Worm (Caenorhabditis elegans) whole organism, L1 larva: ENCODE data around the gene clec-140.

ENCODE experiments used
- C04F5.9 ChIP-seq: sonication (generic microtip); optimal IDR thresholded peaks from 2 replicates; lab custom pipeline; 2016; ENCODE audit warnings: missing genetic modification characterization, missing compliant biosample characterization
- C34B4.2 ChIP-seq: sonication (generic microtip); optimal IDR thresholded peaks from 2 replicates; lab custom pipeline; 2017; ENCODE audit warnings: mild to moderate bottlenecking, missing genetic modification characterization, missing compliant biosample characterization
- aha-1 ChIP-seq: fragments of 150-350 bp; optimal IDR thresholded peaks from 2 replicates; lab custom pipeline; 2014; ENCODE audit warnings: missing biosample characterization, missing genetic modification characterization
- alr-1 ChIP-seq: fragments of 200-800 bp; sonication (Bioruptor generic); optimal IDR thresholded peaks from 2 replicates; lab custom pipeline; 2018; ENCODE audit warnings: borderline replicate concordance, mild to moderate bottlenecking, missing genetic modification characterization, missing compliant biosample characterization
- aly-2 ChIP-seq: fragments of 150-350 bp; optimal IDR thresholded peaks from 2 replicates; lab custom pipeline; 2014; ENCODE audit warnings: missing biosample characterization, missing genetic modification characterization
- ama-1 ChIP-seq: fragments of 150-350 bp; optimal IDR thresholded peaks from 2 replicates; lab custom pipeline; 2014
- blmp-1 ChIP-seq: fragments of 150-350 bp; optimal IDR thresholded peaks from 2 replicates; lab custom pipeline; 2014; ENCODE audit warnings: missing biosample characterization, missing genetic modification characterization
- ceh-63 ChIP-seq: fragments of 200-800 bp; sonication (Bioruptor generic); optimal IDR thresholded peaks from 2 replicates; lab custom pipeline; 2018; ENCODE audit warnings: mild to moderate bottlenecking, missing genetic modification characterization, missing compliant biosample characterization
- ceh-82 ChIP-seq, 3 experiments: fragments of 150-350 bp in 1 of 3; sonication (generic microtip) in 2 of 3; optimal IDR thresholded peaks; 2 replicates each; lab custom pipeline; 2014 to 2017; ENCODE audit warnings: missing biosample characterization in 3 of 3, missing genetic modification characterization in 3 of 3
- ceh-88 ChIP-seq: fragments of 200-800 bp; sonication (Bioruptor generic); IDR thresholded peaks from 2 replicates; pipeline ENCODE4 v1.3.6; 2022; ENCODE audit warnings: missing genetic modification characterization, missing compliant biosample characterization
- ceh-90 ChIP-seq: sonication (generic microtip); optimal IDR thresholded peaks from 2 replicates; lab custom pipeline; 2016; ENCODE audit warnings: missing genetic modification characterization, missing compliant biosample characterization
- ces-1 ChIP-seq: fragments of 150-350 bp; optimal IDR thresholded peaks from 2 replicates; lab custom pipeline; 2014; ENCODE audit warnings: missing biosample characterization, missing genetic modification reagents, missing genetic modification characterization
- dpl-1 ChIP-seq, 3 experiments: fragments of 150-350 bp in 2 of 3; sonication (generic microtip) in 1 of 3; optimal IDR thresholded peaks; 2 replicates each; lab custom pipeline; 2014 to 2017; ENCODE audit warnings: missing biosample characterization in 3 of 3, missing genetic modification characterization in 3 of 3, missing genetic modification reagents in 3 of 3
- efl-1 ChIP-seq, 4 experiments: fragments of 150-350 bp; optimal IDR thresholded peaks in 3 of 4; peaks in 1 of 4; 1 replicate in 1 of 4; 2 replicates in 3 of 4; lab custom pipeline; 2014; ENCODE audit warnings: missing biosample characterization in 2 of 4, missing genetic modification characterization in 2 of 4, missing genetic modification reagents in 2 of 4
- efl-3 ChIP-seq: fragments of 200-800 bp; sonication (Bioruptor generic); optimal IDR thresholded peaks from 2 replicates; lab custom pipeline; 2018; ENCODE audit warnings: mild to moderate bottlenecking, missing genetic modification characterization, missing compliant biosample characterization
- egl-27 ChIP-seq, 2 experiments: fragments of 150-350 bp in 1 of 2; sonication (generic microtip); optimal IDR thresholded peaks; 3 replicates each; lab custom pipeline; 2017 to 2018; ENCODE audit warnings: missing biosample characterization in 2 of 2, missing genetic modification characterization in 2 of 2, missing genetic modification reagents in 2 of 2
- elt-2 ChIP-seq: sonication (generic microtip); optimal IDR thresholded peaks from 2 replicates; lab custom pipeline; 2016; ENCODE audit warnings: missing genetic modification characterization, mild to moderate bottlenecking, inconsistent platforms, missing compliant biosample characterization, missing genetic modification reagents
- elt-3 ChIP-seq, 6 experiments: fragments of 150-350 bp in 1 of 6; sonication (generic microtip); optimal IDR thresholded peaks; 2 replicates each; lab custom pipeline; 2017 to 2018; ENCODE audit warnings: missing biosample characterization in 6 of 6, missing genetic modification characterization in 6 of 6, inconsistent platforms in 1 of 6
- ets-5 ChIP-seq: fragments of 200-800 bp; sonication (Bioruptor generic); IDR thresholded peaks from 2 replicates; pipeline ENCODE4 v1.3.6; 2022; ENCODE audit warnings: missing genetic modification characterization, missing compliant biosample characterization
- fkh-10 ChIP-seq: sonication (generic microtip); optimal IDR thresholded peaks from 2 replicates; lab custom pipeline; 2017; ENCODE audit warnings: missing biosample characterization, missing genetic modification reagents, missing genetic modification characterization
- hlh-17 ChIP-seq: fragments of 200-800 bp; sonication (Bioruptor generic); optimal IDR thresholded peaks from 2 replicates; lab custom pipeline; 2018; ENCODE audit warnings: missing genetic modification characterization, mild to moderate bottlenecking, missing compliant biosample characterization, moderate library complexity, borderline replicate concordance
- irx-1 ChIP-seq: sonication (generic microtip); optimal IDR thresholded peaks from 2 replicates; lab custom pipeline; 2016; ENCODE audit warnings: missing genetic modification characterization, missing compliant biosample characterization
- jun-1 ChIP-seq: fragments of 150-350 bp; optimal IDR thresholded peaks from 2 replicates; lab custom pipeline; 2014; ENCODE audit warnings: missing biosample characterization, missing genetic modification reagents, missing genetic modification characterization
- lin-14 ChIP-seq: fragments of 200-800 bp; sonication (Bioruptor generic); optimal IDR thresholded peaks from 2 replicates; lab custom pipeline; 2018; ENCODE audit warnings: mild to moderate bottlenecking, missing genetic modification characterization, moderate library complexity, missing compliant biosample characterization
- lin-15B ChIP-seq: fragments of 150-350 bp; sonication (generic microtip); optimal IDR thresholded peaks from 3 replicates; lab custom pipeline; 2014; ENCODE audit warnings: missing biosample characterization, missing genetic modification characterization
- lin-35 ChIP-seq, 2 experiments: fragments of 150-350 bp; optimal IDR thresholded peaks; 2 replicates each; lab custom pipeline; 2014; ENCODE audit warnings: missing biosample characterization in 2 of 2, missing genetic modification characterization in 2 of 2, missing genetic modification reagents in 2 of 2
- lir-3 ChIP-seq: sonication (generic microtip); optimal IDR thresholded peaks from 2 replicates; lab custom pipeline; 2016; ENCODE audit warnings: mild to moderate bottlenecking, missing genetic modification characterization, moderate library complexity, missing compliant biosample characterization; ENCODE audit not compliant: poor library complexity
- lsy-2 ChIP-seq, 2 experiments: fragments of 150-350 bp; optimal IDR thresholded peaks; 2 replicates each; lab custom pipeline; 2014; ENCODE audit warnings: missing biosample characterization in 2 of 2, missing genetic modification characterization in 2 of 2
- mep-1 ChIP-seq: fragments of 150-350 bp; optimal IDR thresholded peaks from 2 replicates; lab custom pipeline; 2014; ENCODE audit warnings: missing biosample characterization, missing genetic modification characterization
- nhr-11 ChIP-seq: fragments of 150-350 bp; optimal IDR thresholded peaks from 2 replicates; lab custom pipeline; 2014; ENCODE audit warnings: missing biosample characterization, missing genetic modification characterization
- nhr-237 ChIP-seq: fragments of 150-350 bp; optimal IDR thresholded peaks from 2 replicates; lab custom pipeline; 2014; ENCODE audit warnings: missing biosample characterization, missing genetic modification characterization
- nhr-28 ChIP-seq: fragments of 150-350 bp; optimal IDR thresholded peaks from 2 replicates; lab custom pipeline; 2014; ENCODE audit warnings: missing biosample characterization, missing genetic modification characterization
- nhr-47 ChIP-seq: sonication (generic microtip); optimal IDR thresholded peaks from 2 replicates; lab custom pipeline; 2016; ENCODE audit warnings: mild to moderate bottlenecking, missing genetic modification characterization, moderate library complexity, missing compliant biosample characterization
- nhr-71 ChIP-seq: sonication (generic microtip); optimal IDR thresholded peaks from 2 replicates; lab custom pipeline; 2016; ENCODE audit warnings: mild to moderate bottlenecking, missing genetic modification characterization, moderate library complexity, missing compliant biosample characterization
- nhr-77 ChIP-seq: fragments of 150-350 bp; optimal IDR thresholded peaks from 2 replicates; lab custom pipeline; 2014; ENCODE audit warnings: missing biosample characterization, missing genetic modification characterization
- nhr-84 ChIP-seq: sonication (generic microtip); optimal IDR thresholded peaks from 2 replicates; lab custom pipeline; 2017; ENCODE audit warnings: missing biosample characterization, missing genetic modification characterization
- nhr-85 ChIP-seq: sonication (generic microtip); peaks from one replicate; lab custom pipeline; 2016; ENCODE audit warnings: missing genetic modification characterization, inconsistent platforms, missing compliant biosample characterization
- nhr-90 ChIP-seq: sonication (generic microtip); optimal IDR thresholded peaks from 2 replicates; lab custom pipeline; 2016; ENCODE audit warnings: mild to moderate bottlenecking, missing genetic modification characterization, missing compliant biosample characterization; ENCODE audit not compliant: poor library complexity
- pag-3 ChIP-seq: sonication (generic microtip); optimal IDR thresholded peaks from 2 replicates; lab custom pipeline; 2017; ENCODE audit warnings: missing genetic modification characterization, mild to moderate bottlenecking, missing compliant biosample characterization, antibody characterized with exemption, borderline replicate concordance; ENCODE audit not compliant: insufficient read depth
- pax-3 ChIP-seq: fragments of 200-800 bp; sonication (Bioruptor generic); optimal IDR thresholded peaks from 2 replicates; lab custom pipeline; 2018; ENCODE audit warnings: mild to moderate bottlenecking, missing genetic modification characterization, moderate library complexity, missing compliant biosample characterization
- pqm-1 ChIP-seq: sonication (generic microtip); optimal IDR thresholded peaks from 3 replicates; lab custom pipeline; 2017; ENCODE audit warnings: missing biosample characterization, missing genetic modification characterization
- snu-23 ChIP-seq: sonication (generic microtip); optimal IDR thresholded peaks from 2 replicates; lab custom pipeline; 2016; ENCODE audit warnings: missing genetic modification characterization, missing compliant biosample characterization
- sox-4 ChIP-seq: sonication (generic microtip); optimal IDR thresholded peaks from 2 replicates; lab custom pipeline; 2016; ENCODE audit warnings: missing genetic modification characterization, missing compliant biosample characterization
- sptf-1 ChIP-seq: fragments of 150-350 bp; optimal IDR thresholded peaks from 2 replicates; lab custom pipeline; 2014; ENCODE audit warnings: missing biosample characterization, missing genetic modification characterization
- sup-37 ChIP-seq: fragments of 200-800 bp; sonication (Bioruptor generic); optimal IDR thresholded peaks from 2 replicates; lab custom pipeline; 2018; ENCODE audit warnings: mild to moderate bottlenecking, missing genetic modification characterization, missing compliant biosample characterization
- swsn-7 ChIP-seq: sonication (generic microtip); optimal IDR thresholded peaks from 2 replicates; lab custom pipeline; 2016; ENCODE audit warnings: missing genetic modification characterization, missing compliant biosample characterization
- tbx-2 ChIP-seq: sonication (generic microtip); optimal IDR thresholded peaks from 2 replicates; lab custom pipeline; 2016; ENCODE audit warnings: missing genetic modification characterization, missing compliant biosample characterization
- unc-86 ChIP-seq: sonication (generic microtip); optimal IDR thresholded peaks from 2 replicates; lab custom pipeline; 2016; ENCODE audit warnings: missing genetic modification characterization, missing compliant biosample characterization
- unc-98 ChIP-seq: fragments of 200-800 bp; sonication (Bioruptor generic); IDR thresholded peaks from 2 replicates; pipeline ENCODE4 v1.3.6; 2022; ENCODE audit warnings: missing genetic modification characterization, missing compliant biosample characterization
- ztf-11 ChIP-seq, 2 experiments: sonication (generic microtip); optimal IDR thresholded peaks; 2 replicates each; lab custom pipeline; 2016 to 2017; ENCODE audit warnings: missing genetic modification characterization in 2 of 2, missing biosample characterization in 1 of 2, missing compliant biosample characterization in 1 of 2

clec-140 gene

DNA sequence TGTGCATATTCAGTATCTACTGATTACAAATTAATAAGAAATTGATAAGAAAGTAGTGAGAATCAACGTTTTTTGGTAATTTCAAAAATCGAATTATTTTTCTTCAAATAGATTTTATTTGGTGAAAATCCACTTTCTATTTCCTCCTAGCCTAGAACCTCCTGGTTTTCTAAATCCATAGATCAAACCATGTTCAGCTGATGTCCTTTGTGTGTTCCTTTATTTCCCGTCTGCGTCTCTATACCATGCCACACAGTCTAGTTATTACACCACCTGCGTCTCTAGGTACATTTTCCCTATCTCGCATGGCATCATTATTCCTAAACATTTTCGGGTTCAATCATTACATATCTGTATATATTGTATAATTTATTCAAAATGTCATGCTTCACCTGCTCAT, 20.3 kb downstream of the clec-140 start, which contains the start of gene F10G7.5:
F10G7.5 (plus strand) TSS at position 286 of the 400 bp plus-strand sequence.
- TF ChIP-seq sptf-1 (tag; lab: Kevin White, UChicago), result no peak
- no peak for TF ChIP-seq lin-15B (tag; lab: Kevin White, UChicago)
- no peak for TF ChIP-seq nhr-11 (tag; lab: Kevin White, UChicago)
- no peak for TF ChIP-seq jun-1 (tag; lab: Kevin White, UChicago)
- TF ChIP-seq sox-4 (tag; lab: Kevin White, UChicago), result no peak
- TF ChIP-seq nhr-90 (tag; lab: Kevin White, UChicago), result no peak
- TF ChIP-seq pax-3, result no peak
- TF ChIP-seq pag-3, result no peak
- TF ChIP-seq lin-14 (GFP tag; lab: Kevin White, UChicago), result peak; percentile 67
- TF ChIP-seq ceh-82 (tag; optimal IDR thresholded peaks at IDR 0.05; lab: Kevin White, UChicago), result no peak
- peak; percentile 64 for TF ChIP-seq elt-2
- TF ChIP-seq lin-35 (GFP tag; optimal IDR thresholded peaks at IDR 0.05; lab: Kevin White, UChicago), result peak in 1 of 2 experiments; percentile 32
- TF ChIP-seq fkh-10 (GFP tag; lab: Kevin White, UChicago), result no peak
- TF ChIP-seq nhr-77 (tag; lab: Kevin White, UChicago), result no peak
- TF ChIP-seq mep-1, result no peak
- no peak for TF ChIP-seq ceh-90
- no peak for TF ChIP-seq C34B4.2
- TF ChIP-seq irx-1 (tag; lab: Kevin White, UChicago), result no peak
- TF ChIP-seq ztf-11 (tag; optimal IDR thresholded peaks at IDR 0.05; lab: Kevin White, UChicago), result no peak
- no peak for TF ChIP-seq unc-86 (tag; lab: Kevin White, UChicago)
- TF ChIP-seq nhr-47 (tag; lab: Kevin White, UChicago), result no peak
- no peak for TF ChIP-seq egl-27 (tag; optimal IDR thresholded peaks at IDR 0.05; lab: Kevin White, UChicago)
- TF ChIP-seq unc-98, result no peak
- TF ChIP-seq nhr-237 (tag; lab: Kevin White, UChicago), result no peak
- no peak for TF ChIP-seq alr-1
- TF ChIP-seq efl-3 (GFP tag; lab: Kevin White, UChicago), result no peak
- no peak for TF ChIP-seq ceh-88
- TF ChIP-seq ceh-63 (GFP tag; lab: Kevin White, UChicago), result no peak
- TF ChIP-seq pqm-1 (tag; lab: Kevin White, UChicago), result no peak
- TF ChIP-seq ama-1 (lab: Kevin White, UChicago), result no peak
- TF ChIP-seq sup-37 (GFP tag; lab: Kevin White, UChicago), result no peak
- no peak for TF ChIP-seq hlh-17 (GFP tag; lab: Kevin White, UChicago)
- TF ChIP-seq nhr-71, result peak; percentile 9
- TF ChIP-seq nhr-84 (tag; lab: Kevin White, UChicago), result no peak
- TF ChIP-seq dpl-1 (GFP tag; optimal IDR thresholded peaks at IDR 0.05; lab: Kevin White, UChicago), result peak in 2 of 3 experiments; percentile 11 to 34
- TF ChIP-seq snu-23 (GFP tag; lab: Kevin White, UChicago), result peak; percentile 23
- TF ChIP-seq nhr-28, result no peak
- no peak for TF ChIP-seq lir-3
- TF ChIP-seq tbx-2 (tag; lab: Kevin White, UChicago), result no peak
- TF ChIP-seq swsn-7 (tag; lab: Kevin White, UChicago), result no peak
- peak; percentile 42 for TF ChIP-seq nhr-85 (tag; lab: Kevin White, UChicago)
- TF ChIP-seq ets-5 (GFP tag; lab: Robert Waterston, UW), result no peak
- TF ChIP-seq efl-1 (optimal IDR thresholded peaks at IDR 0.05; lab: Kevin White, UChicago), result peak; percentile 33 to 68
- peak; percentile 17 to 92 for TF ChIP-seq efl-1 (GFP tag; optimal IDR thresholded peaks at IDR 0.05 in 1 of 2; lab: Kevin White, UChicago)
- no peak for TF ChIP-seq aly-2 (tag; lab: Kevin White, UChicago)
- no peak for TF ChIP-seq C04F5.9 (tag; lab: Kevin White, UChicago)
- no peak for TF ChIP-seq aha-1 (tag; lab: Kevin White, UChicago)
- TF ChIP-seq ces-1 (GFP tag; lab: Kevin White, UChicago), result no peak
- peak; percentile 31 to 52 for TF ChIP-seq lsy-2 (tag; optimal IDR thresholded peaks at IDR 0.05; lab: Kevin White, UChicago)
- TF ChIP-seq elt-3 (tag; optimal IDR thresholded peaks at IDR 0.05; lab: Kevin White, UChicago), result no peak
- peak; percentile 55 for TF ChIP-seq blmp-1 (tag; lab: Kevin White, UChicago)
